Fruit fly (Drosophila melanogaster): ENCODE results near the gene CG3061.

Gene CG3061

dm6 chr3R:14061988-14062868 is 30.1 kb downstream of the CG3061 start (continued):
- no peak for TF ChIP-seq CG32772 (GFP tag; IDR thresholded peaks at IDR 0.05)
- no peak for TF ChIP-seq ap (GFP tag; IDR thresholded peaks at IDR 0.05)
- TF ChIP-seq Gug (GFP tag; IDR thresholded peaks at IDR 0.05) = peak; percentile 24; the same call in 1 of the 4 replicates
- TF ChIP-seq chm (GFP tag; IDR thresholded peaks at IDR 0.05) = no peak
- TF ChIP-seq caup (GFP tag; optimal IDR thresholded peaks at IDR 0.05; ENCODE audit: severe bottlenecking) = peak; percentile 9
- TF ChIP-seq Abd-B (GFP tag; optimal IDR thresholded peaks at IDR 0.05) = peak; percentile 7
- peak; percentile 57 for TF ChIP-seq lab (GFP tag; optimal IDR thresholded peaks at IDR 0.05)
- TF ChIP-seq dmrt99B (tag; optimal IDR thresholded peaks at IDR 0.05) = peak; percentile 46
- TF ChIP-seq sisA (GFP tag; IDR thresholded peaks at IDR 0.05) = peak; percentile 36; the same call in 1 of the 2 replicates
- TF ChIP-seq Opbp (GFP tag; IDR thresholded peaks at IDR 0.05; ENCODE audit: partially characterized antibody) = no peak
- TF ChIP-seq az2 (GFP tag; optimal IDR thresholded peaks at IDR 0.05) = no peak
- no peak for TF ChIP-seq CG17568 (GFP tag; optimal IDR thresholded peaks at IDR 0.05)
- TF ChIP-seq Gsc (GFP tag; IDR thresholded peaks at IDR 0.05) = no peak
- TF ChIP-seq CG3995 (GFP tag; optimal IDR thresholded peaks at IDR 0.05) = no peak
- TF ChIP-seq nau (GFP tag; optimal IDR thresholded peaks at IDR 0.05) = peak; percentile 46
- TF ChIP-seq CG9817 (tag; optimal IDR thresholded peaks at IDR 0.05) = peak; percentile 25
- TF ChIP-seq CG34224 (GFP tag; IDR thresholded peaks at IDR 0.05; ENCODE audit: partially characterized antibody) = no peak
- peak; percentile 36 for TF ChIP-seq CG7556 (GFP tag; optimal IDR thresholded peaks at IDR 0.05)
- TF ChIP-seq CG11456 (GFP tag; IDR thresholded peaks at IDR 0.05) = no peak
- peak; percentile 21 for TF ChIP-seq tio (GFP tag; optimal IDR thresholded peaks at IDR 0.05)
- no peak for TF ChIP-seq br (optimal IDR thresholded peaks at IDR 0.05)
- TF ChIP-seq CG4707 (GFP tag; optimal IDR thresholded peaks at IDR 0.05) = no peak
- TF ChIP-seq CG1233 (GFP tag; optimal IDR thresholded peaks at IDR 0.05) = peak; percentile 30
- TF ChIP-seq CG6791 (GFP tag; IDR thresholded peaks at IDR 0.05; ENCODE audit: partially characterized antibody) = peak; percentile 57; the same call in 1 of the 3 replicates
- TF ChIP-seq CG2678 (tag; optimal IDR thresholded peaks at IDR 0.05) = peak; percentile 73
- no peak for TF ChIP-seq zfh2 (GFP tag; optimal IDR thresholded peaks at IDR 0.05)
- peak; percentile 19 for TF ChIP-seq CG9727 (GFP tag; optimal IDR thresholded peaks at IDR 0.05)
- no peak for TF ChIP-seq tup (GFP tag; optimal IDR thresholded peaks at IDR 0.05)
- TF ChIP-seq Oli (tag; optimal IDR thresholded peaks at IDR 0.05) = peak; percentile 52
- TF ChIP-seq Eip74EF (GFP tag; optimal IDR thresholded peaks at IDR 0.05) = peak in 1 of 2 experiments; percentile 19
- peak; percentile 21 for TF ChIP-seq CG4854 (GFP tag; optimal IDR thresholded peaks at IDR 0.05)
- TF ChIP-seq CoRest (tag; optimal IDR thresholded peaks at IDR 0.05) = peak; percentile 42
- TF ChIP-seq CG10979 (tag; optimal IDR thresholded peaks at IDR 0.05) = peak; percentile 13
- TF ChIP-seq Side (GFP tag; optimal IDR thresholded peaks at IDR 0.05) = no peak
- peak; percentile 88 for TF ChIP-seq CG34376 (GFP tag; optimal IDR thresholded peaks at IDR 0.05)
- peak; percentile 89 for TF ChIP-seq Med (GFP tag)
- 0 out of 3 replicates have a peak, but pooled peaks have one; percentile 32 for TF ChIP-seq CG34422 (GFP tag; IDR thresholded peaks at IDR 0.05)
- peak; percentile 15 for TF ChIP-seq nmo (GFP tag; optimal IDR thresholded peaks at IDR 0.05)
- TF ChIP-seq CG9876 (GFP tag; optimal IDR thresholded peaks at IDR 0.05) = no peak
- TF ChIP-seq ERR (GFP tag; optimal IDR thresholded peaks at IDR 0.05) = no peak
- 0 out of 3 replicates have a peak, but pooled peaks have one; percentile 51 for TF ChIP-seq sr (GFP tag; IDR thresholded peaks at IDR 0.05)
- TF ChIP-seq NfI (GFP tag; optimal IDR thresholded peaks at IDR 0.05) = no peak
- TF ChIP-seq ranshi (GFP tag; IDR thresholded peaks at IDR 0.05) = no peak
- peak; percentile 47 for TF ChIP-seq mirr (GFP tag; optimal IDR thresholded peaks at IDR 0.05)
- peak; percentile 42 for TF ChIP-seq gem (tag; optimal IDR thresholded peaks at IDR 0.05)
- TF ChIP-seq CG3838 (GFP tag; optimal IDR thresholded peaks at IDR 0.05) = no peak
- TF ChIP-seq nom (GFP tag; optimal IDR thresholded peaks at IDR 0.05) = peak; percentile 72
